Fruit fly (Drosophila melanogaster) Kc167 (cell line): Measurements from ENCODE around the gene CG31636.

Source experiments
- Myc ChIP-seq: fragments of >200 bp; optimal IDR thresholded peaks from 2 replicates; lab custom pipeline; 2017; ENCODE audit warnings: missing external identifiers
- Sin3A ChIP-seq: fragments of >200 bp; optimal IDR thresholded peaks from 2 replicates; lab custom pipeline; 2018; ENCODE audit warnings: missing external identifiers
- h ChIP-seq: fragments of >200 bp; optimal IDR thresholded peaks from 3 replicates; lab custom pipeline; 2018; ENCODE audit warnings: missing external identifiers
- insv ChIP-seq: fragments of >200 bp; optimal IDR thresholded peaks from 3 replicates; lab custom pipeline; 2018; ENCODE audit warnings: missing external identifiers
- psq ChIP-seq: fragments of >200 bp; optimal IDR thresholded peaks from 2 replicates; lab custom pipeline; 2017; ENCODE audit warnings: missing external identifiers
- ttk ChIP-seq: sonication (Bioruptor generic); optimal IDR thresholded peaks from 2 replicates; lab custom pipeline; 2017; ENCODE audit warnings: missing external identifiers

The CG31636 gene

DNA sequence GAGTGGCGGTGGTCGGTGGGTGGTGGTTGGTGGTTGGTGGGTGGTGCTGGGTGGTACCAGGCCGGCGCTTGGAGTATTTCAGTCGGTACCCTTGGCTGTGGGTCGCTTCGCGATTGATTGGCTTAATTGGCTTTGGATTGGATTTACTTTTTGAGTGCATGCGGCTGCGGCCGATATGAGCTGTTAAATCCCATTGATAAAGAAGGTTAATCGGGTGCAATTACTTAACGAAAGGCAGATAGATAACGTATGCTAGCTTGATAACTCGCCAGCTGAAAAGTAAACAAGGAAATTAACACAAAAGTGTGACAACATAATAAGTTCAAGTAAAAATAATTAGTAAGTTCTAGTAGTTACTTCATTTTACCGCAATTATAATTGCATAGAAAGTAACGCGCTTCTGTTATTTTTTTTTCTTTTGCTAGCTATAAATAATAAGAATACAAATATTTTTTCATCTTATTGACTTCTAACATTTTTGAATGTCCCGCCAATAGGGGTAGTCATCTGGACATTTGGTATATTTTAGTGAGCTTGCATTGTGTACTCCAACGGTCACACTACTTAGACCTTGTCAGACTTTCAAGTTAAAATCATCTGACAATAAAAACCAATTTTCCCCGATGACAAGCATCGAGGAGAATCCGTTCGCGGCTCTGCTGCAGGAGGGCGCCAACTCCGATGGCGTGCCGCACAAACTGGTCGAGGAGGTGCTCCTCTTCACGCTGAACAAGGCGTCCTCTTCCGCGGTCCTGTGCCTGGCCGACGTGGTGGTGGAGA lies at the start of gene CG31636, which contains the start of gene Ube4A:
CG31636 (minus strand) TSS at position 184 of the 780 bp plus-strand sequence.
Ube4A (plus strand) TSS at position 549 of the 780 bp plus-strand sequence.
- TF ChIP-seq insv (lab: Kevin White, UChicago), result no peak
- no peak for TF ChIP-seq Sin3A (lab: Kevin White, UChicago)
- TF ChIP-seq ttk (lab: Kevin White, UChicago), result no peak
- no peak for TF ChIP-seq Myc
- no peak for TF ChIP-seq psq (lab: Kevin White, UChicago)

DNA sequence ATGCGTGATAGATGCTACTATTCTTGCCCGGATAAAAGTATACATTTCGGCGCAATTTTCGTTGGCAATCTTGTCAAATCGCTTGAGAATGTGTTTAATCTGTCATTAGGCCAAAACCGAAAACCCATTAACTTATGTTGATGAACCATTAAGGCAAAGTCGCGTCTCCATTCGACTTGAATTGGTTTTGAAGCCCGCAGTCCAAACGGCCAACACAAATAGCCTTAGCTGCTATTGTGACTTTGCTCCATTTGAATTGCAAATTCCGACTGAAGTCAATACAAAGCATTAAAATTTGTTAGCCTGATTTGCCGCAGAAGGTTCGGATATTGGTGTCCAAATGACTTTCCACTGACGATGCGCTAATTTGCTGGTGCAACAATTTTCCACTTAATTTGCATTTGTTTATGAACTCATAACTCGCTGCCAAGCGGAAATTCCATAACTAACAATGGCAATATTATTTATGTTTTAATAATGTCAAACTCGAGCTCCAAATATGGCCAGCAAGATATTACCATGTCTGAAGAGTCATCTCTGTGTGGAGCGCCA lies 48.5 kb upstream of the CG31636 start:
- no peak for TF ChIP-seq Sin3A (lab: Kevin White, UChicago)
- no peak for TF ChIP-seq Myc
- TF ChIP-seq ttk (lab: Kevin White, UChicago), result no peak
- TF ChIP-seq h (lab: Kevin White, UChicago), result no peak
- TF ChIP-seq psq (lab: Kevin White, UChicago), result no peak
- TF ChIP-seq insv (lab: Kevin White, UChicago), result no peak

DNA sequence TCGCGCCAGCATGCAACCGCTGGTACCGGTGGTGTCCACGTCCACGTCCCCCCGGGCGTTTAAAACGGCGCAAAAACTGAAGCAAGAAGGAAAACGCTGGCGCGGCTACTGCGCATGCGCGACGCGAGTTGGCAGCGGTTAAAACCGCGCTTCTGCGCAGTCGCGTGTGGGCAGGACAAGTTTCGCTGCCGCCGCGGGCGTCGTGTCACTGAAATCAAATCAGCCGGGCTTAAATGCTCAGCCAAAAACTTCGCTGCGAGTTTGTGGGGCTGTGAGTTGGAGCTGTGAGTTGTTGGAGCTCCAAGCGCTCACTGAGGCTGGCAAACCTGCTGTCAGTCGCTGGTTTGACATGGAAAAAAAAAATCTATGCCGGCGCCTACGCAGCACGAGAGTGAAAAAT lies 47.1 kb upstream of the CG31636 start:
- no peak for TF ChIP-seq psq (lab: Kevin White, UChicago)
- TF ChIP-seq ttk (lab: Kevin White, UChicago), result no peak
- no peak for TF ChIP-seq Sin3A (lab: Kevin White, UChicago)

DNA sequence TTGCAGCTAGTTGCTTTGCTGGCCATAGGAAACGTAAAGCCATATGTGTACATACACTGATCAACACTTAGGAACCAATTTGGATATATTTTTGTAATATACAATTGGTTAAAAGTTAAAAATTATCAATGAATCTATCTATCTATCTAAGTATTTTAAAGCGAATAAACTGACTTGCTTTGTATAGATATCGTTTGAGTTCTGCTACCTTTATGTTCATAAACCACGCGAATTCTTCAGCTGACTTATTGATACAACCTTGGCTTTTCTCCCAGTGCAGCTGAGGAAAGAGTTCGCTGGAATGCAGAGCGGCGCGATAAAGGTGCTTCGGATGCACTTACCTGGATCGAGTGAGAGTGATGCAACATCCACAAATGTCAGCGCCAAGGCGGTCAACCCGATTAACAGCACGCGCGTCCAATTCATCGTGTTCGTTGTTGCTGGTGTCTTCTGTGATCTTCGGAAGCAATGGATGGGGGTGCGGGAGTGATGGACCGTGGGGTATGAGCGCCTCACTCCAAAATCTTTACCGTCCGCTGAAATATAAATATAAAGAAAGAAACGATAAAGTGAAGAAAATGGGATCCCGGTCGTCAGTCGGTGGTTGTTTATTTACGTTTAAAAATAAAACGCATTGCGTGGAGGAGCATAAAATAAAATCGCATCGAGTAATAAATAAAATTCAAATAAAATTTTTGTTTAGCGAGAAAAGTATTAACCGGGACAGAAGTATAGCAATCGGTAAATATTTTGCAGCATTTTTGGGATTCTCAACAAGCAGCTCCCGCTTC lies 43.7 kb upstream of the CG31636 start:
- TF ChIP-seq h (lab: Kevin White, UChicago) (no peak), insv (lab: Kevin White, UChicago) (no peak), Myc (no peak), Sin3A (lab: Kevin White, UChicago) (no peak), psq (lab: Kevin White, UChicago) (no peak), ttk (lab: Kevin White, UChicago) (no peak)

DNA sequence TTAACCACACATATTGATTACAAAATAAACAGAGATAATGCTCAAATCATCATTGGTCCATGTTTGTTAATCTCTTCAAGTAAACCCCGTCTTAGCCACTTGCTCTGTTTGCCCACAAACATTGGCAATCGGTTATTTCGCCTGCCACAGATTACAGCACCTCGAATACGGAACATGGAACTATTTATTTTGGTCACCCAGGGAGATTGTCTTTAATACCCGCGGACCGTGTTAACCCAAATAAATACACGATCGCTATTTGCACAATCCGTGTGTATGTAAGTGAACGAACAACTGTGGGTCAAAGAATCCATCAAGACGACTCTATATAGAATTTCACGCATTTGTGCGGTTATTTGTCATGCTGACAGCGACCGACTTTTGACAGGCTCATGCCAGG lies 42.8 kb upstream of the CG31636 start:
- no peak for TF ChIP-seq Myc
- TF ChIP-seq insv (lab: Kevin White, UChicago), result no peak
- no peak for TF ChIP-seq psq (lab: Kevin White, UChicago)
- TF ChIP-seq ttk (lab: Kevin White, UChicago), result no peak
- TF ChIP-seq Sin3A (lab: Kevin White, UChicago), result no peak
- no peak for TF ChIP-seq h (lab: Kevin White, UChicago)

DNA sequence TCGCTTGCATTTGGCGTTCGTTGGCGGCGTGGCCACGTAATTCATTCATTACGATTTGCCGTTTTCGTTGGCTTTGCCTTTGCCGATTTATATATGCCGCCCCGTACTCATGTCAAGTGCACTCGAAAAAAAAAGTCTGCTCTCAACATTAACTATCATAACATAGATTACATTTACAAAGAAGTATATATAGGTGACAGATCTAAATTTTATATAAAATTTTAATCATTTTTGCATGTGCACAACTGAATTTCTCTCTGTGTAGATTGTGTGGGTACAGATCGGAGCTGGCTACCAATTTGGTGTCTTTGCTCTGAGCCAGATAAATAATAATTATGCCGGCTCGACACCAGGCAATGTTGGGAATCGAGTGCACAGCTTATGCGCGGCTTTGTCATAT lies 40.4 kb upstream of the CG31636 start:
- TF ChIP-seq Sin3A (lab: Kevin White, UChicago) (no peak), h (lab: Kevin White, UChicago) (no peak), Myc (no peak), ttk (lab: Kevin White, UChicago) (no peak), psq (lab: Kevin White, UChicago) (no peak), insv (lab: Kevin White, UChicago) (no peak)

DNA sequence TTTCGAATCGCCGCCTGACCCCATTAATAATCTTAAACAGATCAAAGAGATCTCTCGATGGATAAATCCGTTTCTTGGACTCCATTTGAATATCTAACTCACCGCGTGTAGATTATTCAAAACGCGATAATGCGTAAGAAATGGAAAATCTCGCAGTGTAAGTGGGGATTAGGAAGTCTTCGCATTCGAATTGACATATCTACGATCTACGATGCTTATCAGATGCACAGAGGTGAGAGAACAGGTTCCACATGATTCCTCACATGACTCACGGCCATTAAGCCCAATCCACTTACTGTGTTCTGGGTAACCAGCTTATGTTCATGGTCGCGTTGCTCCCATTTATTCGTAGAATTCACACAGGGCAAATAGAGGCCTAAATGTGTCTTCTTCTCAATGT lies 38.3 kb upstream of the CG31636 start:
- no peak for TF ChIP-seq Sin3A (lab: Kevin White, UChicago)
- no peak for TF ChIP-seq Myc
- TF ChIP-seq ttk (lab: Kevin White, UChicago), result no peak

DNA sequence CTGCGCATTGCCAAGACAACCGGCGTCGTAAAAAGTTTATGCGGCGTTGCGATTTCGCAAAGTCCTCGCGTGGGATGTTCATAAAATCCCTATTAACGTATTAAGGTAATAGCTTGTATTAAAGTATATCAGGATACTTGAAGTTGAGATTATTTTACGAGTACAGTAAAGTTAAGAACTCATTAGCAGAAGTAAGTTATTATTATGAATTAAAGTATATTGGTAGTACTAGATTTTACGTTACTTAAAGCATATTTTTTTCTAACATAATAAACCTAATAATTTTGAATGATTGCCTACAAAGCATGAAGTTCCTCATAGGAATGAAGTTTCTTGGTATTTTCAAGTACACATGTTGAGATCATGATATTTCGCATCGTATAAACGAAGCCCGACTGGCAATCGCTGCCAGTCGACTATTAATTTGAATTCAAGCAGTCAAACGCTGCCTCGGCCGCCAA lies 35.9 kb upstream of the CG31636 start:
- TF ChIP-seq psq (lab: Kevin White, UChicago), result no peak
- TF ChIP-seq Myc, result no peak
- TF ChIP-seq ttk (lab: Kevin White, UChicago), result no peak
- no peak for TF ChIP-seq h (lab: Kevin White, UChicago)
- no peak for TF ChIP-seq insv (lab: Kevin White, UChicago)
- no peak for TF ChIP-seq Sin3A (lab: Kevin White, UChicago)

DNA sequence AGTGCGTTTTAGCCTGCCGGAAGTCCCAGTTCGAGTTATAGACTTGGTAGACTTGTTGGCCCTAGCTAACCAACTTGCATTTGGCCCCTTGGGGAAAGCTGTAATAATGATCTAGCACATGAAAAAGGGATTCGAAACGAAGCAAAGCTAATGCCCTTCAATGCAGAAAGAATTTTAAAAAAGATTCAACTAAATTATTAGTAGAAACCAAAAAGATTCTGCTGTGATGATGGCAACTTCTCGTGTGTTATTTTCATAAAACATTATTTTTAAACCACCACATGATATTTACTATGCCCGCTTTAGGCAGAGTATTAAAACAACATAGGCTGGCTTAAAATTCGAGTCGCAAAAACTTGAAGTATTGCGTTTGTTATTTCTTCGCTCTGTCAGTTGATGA lies 34.1 kb upstream of the CG31636 start:
- TF ChIP-seq ttk (lab: Kevin White, UChicago) (no peak), Sin3A (lab: Kevin White, UChicago) (no peak), h (lab: Kevin White, UChicago) (no peak), insv (lab: Kevin White, UChicago) (no peak), Myc (no peak), psq (lab: Kevin White, UChicago) (no peak)

DNA sequence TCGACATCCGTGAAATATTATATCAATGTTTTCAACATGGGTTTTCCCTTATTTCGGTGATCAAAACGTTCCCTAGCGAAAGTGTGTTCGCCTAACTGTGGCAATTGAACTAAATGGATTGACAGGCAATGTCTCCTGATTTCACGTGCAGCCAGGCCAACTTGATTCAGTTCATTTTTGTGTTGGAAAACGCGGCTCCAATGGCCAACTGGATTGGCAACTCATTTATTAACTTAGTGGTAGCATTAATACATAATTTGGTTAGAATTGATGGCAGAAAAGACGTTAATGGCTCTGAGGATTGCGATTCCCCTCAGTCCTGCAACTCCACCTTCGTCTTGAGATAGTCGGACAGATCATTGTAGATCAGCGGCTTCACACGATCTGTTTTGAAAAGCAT lies 28.7 kb upstream of the CG31636 start, which contains the start of gene CG11327:
CG11327 (minus strand) TSS at position 101 of the 400 bp plus-strand sequence.
- TF ChIP-seq Myc, result no peak
- no peak for TF ChIP-seq insv (lab: Kevin White, UChicago)
- no peak for TF ChIP-seq psq (lab: Kevin White, UChicago)
- no peak for TF ChIP-seq Sin3A (lab: Kevin White, UChicago)
- TF ChIP-seq h (lab: Kevin White, UChicago), result no peak
- no peak for TF ChIP-seq ttk (lab: Kevin White, UChicago)
